Fruit fly (Drosophila melanogaster): ENCODE measurements around the gene Uba2.

- TF ChIP-seq CG8478 (optimal IDR thresholded peaks at IDR 0.05) (no peak), usp (GFP tag; optimal IDR thresholded peaks at IDR 0.05) (no peak)
Observed at dm6 chr3L:8091650-8092068, 36.0 kb downstream of the Uba2 start, which contains the start of gene CG7565.
